3 worm cellular contexts compared by ENCODE assay signal in the genomic region with DNA sequence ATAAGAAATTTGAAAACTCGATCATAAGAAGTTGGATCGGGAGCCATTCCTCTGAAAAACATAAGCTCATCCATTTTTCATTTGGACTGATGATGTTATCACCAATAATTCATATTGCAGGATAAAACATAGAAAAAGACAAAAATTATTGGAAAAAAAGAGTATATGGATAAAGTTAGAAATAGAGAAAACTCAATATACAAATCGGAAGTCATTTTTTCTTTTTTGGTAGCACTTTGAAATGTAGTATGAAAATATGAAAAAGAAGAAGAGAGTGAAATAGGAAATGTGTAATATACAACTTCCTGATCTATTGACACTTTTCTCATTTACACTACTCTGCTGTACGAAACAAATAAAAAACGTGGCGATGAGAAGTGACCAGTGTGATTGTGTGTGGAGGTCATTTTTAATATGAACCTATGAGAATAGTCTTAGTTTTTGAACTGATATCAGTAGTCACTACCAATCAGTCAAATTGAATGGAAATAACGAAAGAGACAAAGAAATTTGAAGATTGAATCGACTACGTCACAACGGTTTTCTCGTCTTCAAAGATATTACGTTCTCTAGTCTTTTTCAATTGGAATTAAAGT.
TF ChIP-seq lines count a peak whose summit lies in the region.

Gene ZK669.5 (minus strand): TSS at position 51 of the 596 bp plus-strand sequence.

TF ChIP-seq in whole organism, L1 larva, 84 proteins besides CTCF, POLR2A, EP300 and RAD21:
- TF ChIP-seq zag-1 (tag; optimal IDR thresholded peaks at IDR 0.05; lab: Kevin White, UChicago) (no peak), blmp-1 (tag; optimal IDR thresholded peaks at IDR 0.05; lab: Kevin White, UChicago) (peak; percentile 27), nhr-85 (tag; lab: Kevin White, UChicago) (peak; percentile 62), egl-27 (tag; optimal IDR thresholded peaks at IDR 0.05; lab: Kevin White, UChicago) (no peak), unc-86 (tag; optimal IDR thresholded peaks at IDR 0.05; lab: Kevin White, UChicago) (no peak), elt-3 (tag; optimal IDR thresholded peaks at IDR 0.05; lab: Kevin White, UChicago) (peak in 1 of 6 experiments; percentile 27), nhr-20 (tag; optimal IDR thresholded peaks at IDR 0.05; lab: Kevin White, UChicago) (peak; percentile 11), lin-14 (GFP tag; optimal IDR thresholded peaks at IDR 0.05; lab: Kevin White, UChicago) (peak; percentile 44), fkh-10 (GFP tag; optimal IDR thresholded peaks at IDR 0.05; lab: Kevin White, UChicago) (no peak), ceh-88 (GFP tag; IDR thresholded peaks at IDR 0.05; lab: Robert Waterston, UW) (no peak), egl-13 (tag; optimal IDR thresholded peaks at IDR 0.05; lab: Kevin White, UChicago) (peak; percentile 12), snu-23 (GFP tag; optimal IDR thresholded peaks at IDR 0.05; lab: Kevin White, UChicago) (peak; percentile 7)
TF ChIP-seq in whole organism, L1 larva: peak in this region for 7.

TF ChIP-seq in whole organism, L2 larva, 48 proteins besides CTCF, POLR2A, EP300 and RAD21:
- peak; percentile 45 for TF ChIP-seq sma-9 (GFP tag; optimal IDR thresholded peaks at IDR 0.05; lab: Kevin White, UChicago)
- TF ChIP-seq sma-9 (tag; optimal IDR thresholded peaks at IDR 0.05; lab: Kevin White, UChicago), result no peak
- TF ChIP-seq nhr-25 (tag; optimal IDR thresholded peaks at IDR 0.05; lab: Kevin White, UChicago), result peak; percentile 55
- TF ChIP-seq ZK546.5 (tag; optimal IDR thresholded peaks at IDR 0.05; lab: Kevin White, UChicago), result no peak
- no peak for TF ChIP-seq elt-1 (tag; optimal IDR thresholded peaks at IDR 0.05; lab: Kevin White, UChicago)
- TF ChIP-seq ztf-11 (tag; optimal IDR thresholded peaks at IDR 0.05; lab: Kevin White, UChicago), result no peak
- no peak for TF ChIP-seq egl-27 (tag; optimal IDR thresholded peaks at IDR 0.05; lab: Kevin White, UChicago)
- no peak for TF ChIP-seq C34F6.9 (tag; optimal IDR thresholded peaks at IDR 0.05; lab: Kevin White, UChicago)
- no peak for TF ChIP-seq unc-62 (GFP tag; optimal IDR thresholded peaks at IDR 0.05; lab: Kevin White, UChicago)
- TF ChIP-seq nhr-12 (tag; optimal IDR thresholded peaks at IDR 0.05; lab: Kevin White, UChicago), result no peak
- no peak for TF ChIP-seq F13H6.1 (tag; optimal IDR thresholded peaks at IDR 0.05; lab: Kevin White, UChicago)
- TF ChIP-seq nhr-237 (tag; optimal IDR thresholded peaks at IDR 0.05; lab: Kevin White, UChicago), result no peak
- TF ChIP-seq crh-2 (tag; optimal IDR thresholded peaks at IDR 0.05; lab: Kevin White, UChicago), result peak; percentile 54

TF ChIP-seq in whole organism, L4 larva, 104 proteins besides CTCF, POLR2A, EP300 and RAD21:
- TF ChIP-seq nhr-25 (tag; optimal IDR thresholded peaks at IDR 0.05; lab: Kevin White, UChicago; ENCODE audit: borderline replicate concordance, insufficient read depth) (no peak), nhr-28 (tag; optimal IDR thresholded peaks at IDR 0.05; lab: Kevin White, UChicago) (peak; percentile 38)

Comparison
In these comparisons a context has a peak if more than half of its experiments do, and no peak if none do; other contexts are left out.
1. Of the 29 proteins assayed by ChIP-seq in both whole organism, L4 larva and whole organism, L1 larva: peak only in whole organism, L4 larva: nhr-28; only in whole organism, L1 larva: none; in both: none; in neither: 28.